Fruit fly (Drosophila melanogaster) whole organism, embryonic: Measurements from ENCODE around the gene pot.

ENCODE experiments used
- Bteb2 ChIP-seq: fragments of 200-800 bp; sonication (Bioruptor generic); optimal IDR thresholded peaks from 2 replicates; lab custom pipeline; 2016; ENCODE audit warnings: missing biosample characterization, missing genetic modification characterization
- C15 ChIP-seq: fragments of 200-800 bp; sonication (Bioruptor generic); IDR thresholded peaks from 3 replicates; pipeline ENCODE4 v1.3.6; 2022; ENCODE audit warnings: missing biosample characterization, missing genetic modification characterization
- CG11560 ChIP-seq: fragments of 200-800 bp; sonication (Bioruptor generic); IDR thresholded peaks from 3 replicates; pipeline ENCODE4 v1.3.6; 2022; ENCODE audit warnings: missing biosample characterization, missing genetic modification characterization
- CG12071 ChIP-seq: fragments of 200-800 bp; sonication (Bioruptor generic); optimal IDR thresholded peaks from 3 replicates; lab custom pipeline; 2018; ENCODE audit warnings: missing biosample characterization, mild to moderate bottlenecking, missing genetic modification characterization
- CG15073 ChIP-seq: fragments of 200-800 bp; sonication (Bioruptor generic); optimal IDR thresholded peaks from 2 replicates; lab custom pipeline; 2016; ENCODE audit warnings: missing biosample characterization, missing genetic modification characterization
- CG17912 ChIP-seq: fragments of 200-800 bp; sonication (Bioruptor generic); optimal IDR thresholded peaks from 2 replicates; lab custom pipeline; 2018; ENCODE audit warnings: missing biosample characterization, mild to moderate bottlenecking, missing genetic modification characterization
- CG32772 ChIP-seq: fragments of 200-800 bp; sonication (Bioruptor generic); IDR thresholded peaks from 2 replicates; pipeline ENCODE4 v1.3.6; 2022; ENCODE audit warnings: missing biosample characterization, missing genetic modification characterization
- CG4282 ChIP-seq: fragments of 200-800 bp; sonication (Bioruptor generic); optimal IDR thresholded peaks from 2 replicates; lab custom pipeline; 2016; ENCODE audit warnings: missing biosample characterization, missing genetic modification characterization
- CG4328 ChIP-seq: fragments of 200-800 bp; sonication (Bioruptor generic); optimal IDR thresholded peaks from 3 replicates; lab custom pipeline; 2017; ENCODE audit warnings: missing biosample characterization, missing genetic modification reagents, missing genetic modification characterization
- CG4617 ChIP-seq: fragments of 200-800 bp; sonication (Bioruptor generic); optimal IDR thresholded peaks from 3 replicates; lab custom pipeline; 2016; ENCODE audit warnings: missing biosample characterization, missing genetic modification characterization, borderline replicate concordance
- CG6654 ChIP-seq: fragments of 200-800 bp; sonication (Bioruptor generic); optimal IDR thresholded peaks from 2 replicates; lab custom pipeline; 2017; ENCODE audit warnings: missing biosample characterization, mild to moderate bottlenecking, missing genetic modification characterization
- CG6854 ChIP-seq: fragments of 200-800 bp; sonication (Bioruptor generic); optimal IDR thresholded peaks from 3 replicates; lab custom pipeline; 2017; ENCODE audit warnings: missing biosample characterization, mild to moderate bottlenecking, missing genetic modification characterization
- CG7271 ChIP-seq: fragments of 200-800 bp; sonication (Bioruptor generic); optimal IDR thresholded peaks from 2 replicates; lab custom pipeline; 2018; ENCODE audit warnings: missing biosample characterization, mild to moderate bottlenecking, missing genetic modification characterization, moderate library complexity
- CG8089 ChIP-seq: fragments of 200-800 bp; sonication (Bioruptor generic); optimal IDR thresholded peaks from 3 replicates; lab custom pipeline; 2016; ENCODE audit warnings: missing biosample characterization, missing genetic modification characterization
- CG8944 ChIP-seq: fragments of 200-800 bp; sonication (Bioruptor generic); optimal IDR thresholded peaks from 3 replicates; lab custom pipeline; 2016; ENCODE audit warnings: missing biosample characterization, missing genetic modification characterization
- Dref ChIP-seq: fragments of 200-800 bp; sonication (Bioruptor generic); IDR thresholded peaks from 2 replicates; pipeline ENCODE4 v1.3.6; 2022; ENCODE audit warnings: missing biosample characterization, missing genetic modification characterization
- HLH54F ChIP-seq: fragments of 200-800 bp; sonication (Bioruptor generic); optimal IDR thresholded peaks from 3 replicates; lab custom pipeline; 2016; ENCODE audit warnings: missing biosample characterization, missing genetic modification characterization
- HmgZ ChIP-seq: fragments of 200-800 bp; sonication (Bioruptor generic); optimal IDR thresholded peaks from 2 replicates; lab custom pipeline; 2018; ENCODE audit warnings: missing biosample characterization, mild to moderate bottlenecking, missing genetic modification characterization
- Lpt ChIP-seq: fragments of >200 bp; optimal IDR thresholded peaks from 2 replicates; lab custom pipeline; 2018; ENCODE audit warnings: missing biosample characterization, missing genetic modification characterization
- NC2β ChIP-seq: fragments of 200-800 bp; sonication (Bioruptor generic); optimal IDR thresholded peaks from 2 replicates; lab custom pipeline; 2016; ENCODE audit warnings: missing biosample characterization, missing genetic modification characterization
- Nf-YA ChIP-seq: fragments of 200-800 bp; sonication (Bioruptor generic); IDR thresholded peaks from 2 replicates; pipeline ENCODE4 v1.3.6; 2022; ENCODE audit warnings: missing biosample characterization, missing genetic modification characterization
- Optix ChIP-seq: fragments of 200-800 bp; sonication (Bioruptor generic); IDR thresholded peaks from 3 replicates; pipeline ENCODE4 v1.3.6; 2022; ENCODE audit warnings: missing biosample characterization, missing genetic modification characterization
- Pdp1 ChIP-seq, 2 experiments: fragments of 200-800 bp; sonication (Bioruptor generic); optimal IDR thresholded peaks; 3 replicates each; lab custom pipeline; 2016; ENCODE audit warnings: missing biosample characterization in 2 of 2, missing genetic modification characterization in 2 of 2, mild to moderate bottlenecking in 1 of 2, moderate library complexity in 1 of 2
- Poxn ChIP-seq: fragments of 200-800 bp; sonication (Bioruptor generic); IDR thresholded peaks from 2 replicates; pipeline ENCODE4 v1.3.6; 2022; ENCODE audit warnings: missing biosample characterization, missing genetic modification characterization
- Usf ChIP-seq: fragments of 200-800 bp; sonication (Bioruptor generic); optimal IDR thresholded peaks from 2 replicates; lab custom pipeline; 2017; ENCODE audit warnings: missing genotype, missing biosample characterization, missing genetic modification characterization
- ab ChIP-seq: fragments of 200-800 bp; sonication (Bioruptor generic); optimal IDR thresholded peaks from 2 replicates; lab custom pipeline; 2016; ENCODE audit warnings: missing biosample characterization, missing genetic modification characterization
- abd-A ChIP-seq: fragments of 200-800 bp; sonication (Bioruptor generic); optimal IDR thresholded peaks from 3 replicates; lab custom pipeline; 2019; ENCODE audit warnings: missing biosample characterization, mild to moderate bottlenecking, missing genetic modification characterization, moderate library complexity
- ap ChIP-seq: fragments of 200-800 bp; sonication (Bioruptor generic); IDR thresholded peaks from 2 replicates; pipeline ENCODE4 v1.3.6; 2022; ENCODE audit warnings: missing biosample characterization, missing genetic modification characterization
- cas ChIP-seq: fragments of 200-800 bp; sonication (Bioruptor generic); IDR thresholded peaks from 2 replicates; pipeline ENCODE4 v1.3.6; 2022; ENCODE audit warnings: missing biosample characterization, missing genetic modification characterization
- dan ChIP-seq: fragments of 200-800 bp; sonication (Bioruptor generic); IDR thresholded peaks from 2 replicates; pipeline ENCODE4 v1.3.6; 2022; ENCODE audit warnings: missing biosample characterization, missing genetic modification characterization
- eve ChIP-seq, 2 experiments: fragments of >200 bp; optimal IDR thresholded peaks; 2 replicates each; lab custom pipeline; 2017; ENCODE audit warnings: missing biosample characterization in 2 of 2, missing genetic modification characterization in 2 of 2
- exex ChIP-seq: fragments of 200-800 bp; sonication (Bioruptor generic); optimal IDR thresholded peaks from 4 replicates; lab custom pipeline; 2018; ENCODE audit warnings: missing biosample characterization, mild to moderate bottlenecking, missing genetic modification characterization, moderate library complexity
- fd102C ChIP-seq: fragments of 200-800 bp; sonication (Bioruptor generic); optimal IDR thresholded peaks from 2 replicates; lab custom pipeline; 2018; ENCODE audit warnings: missing biosample characterization, mild to moderate bottlenecking, missing genetic modification characterization, moderate library complexity
- fd64A ChIP-seq: fragments of 200-800 bp; sonication (Bioruptor generic); optimal IDR thresholded peaks from 3 replicates; lab custom pipeline; 2018; ENCODE audit warnings: missing biosample characterization, mild to moderate bottlenecking, missing genetic modification characterization
- fu2 ChIP-seq: fragments of 200-800 bp; sonication (Bioruptor generic); optimal IDR thresholded peaks from 2 replicates; lab custom pipeline; 2016; ENCODE audit warnings: missing biosample characterization, missing genetic modification characterization
- gro ChIP-seq: fragments of 200-800 bp; sonication (Bioruptor generic); optimal IDR thresholded peaks from 2 replicates; lab custom pipeline; 2016; ENCODE audit warnings: missing biosample characterization, missing genetic modification characterization
- kah ChIP-seq: fragments of 200-800 bp; sonication (Bioruptor generic); optimal IDR thresholded peaks from 2 replicates; lab custom pipeline; 2018; ENCODE audit warnings: missing biosample characterization, mild to moderate bottlenecking, missing genetic modification characterization
- kni ChIP-seq: fragments of 200-800 bp; sonication (Bioruptor generic); optimal IDR thresholded peaks from 3 replicates; lab custom pipeline; 2017; ENCODE audit warnings: mild to moderate bottlenecking, missing biosample characterization, missing genetic modification reagents, missing genetic modification characterization
- pb ChIP-seq: fragments of 200-800 bp; sonication (Bioruptor generic); optimal IDR thresholded peaks from 3 replicates; lab custom pipeline; 2016; ENCODE audit warnings: missing biosample characterization, missing genetic modification characterization
- pnt ChIP-seq: fragments of 200-800 bp; sonication (Bioruptor generic); optimal IDR thresholded peaks from 3 replicates; lab custom pipeline; 2016; ENCODE audit warnings: missing biosample characterization, missing genetic modification characterization
- pum ChIP-seq: fragments of 200-800 bp; sonication (Bioruptor generic); optimal IDR thresholded peaks from 2 replicates; lab custom pipeline; 2016; ENCODE audit warnings: missing biosample characterization, missing genetic modification characterization
- ranshi ChIP-seq: fragments of 200-800 bp; sonication (Bioruptor generic); IDR thresholded peaks from 2 replicates; pipeline ENCODE4 v1.3.6; 2022; ENCODE audit warnings: missing biosample characterization, missing genetic modification characterization
- schlank ChIP-seq: fragments of 200-800 bp; sonication (Bioruptor generic); optimal IDR thresholded peaks from 2 replicates; lab custom pipeline; 2018; ENCODE audit warnings: missing biosample characterization, mild to moderate bottlenecking, missing genetic modification characterization
- tna ChIP-seq: fragments of 200-800 bp; sonication (Bioruptor generic); IDR thresholded peaks from 2 replicates; pipeline ENCODE4 v1.3.6; 2022; ENCODE audit warnings: missing biosample characterization, missing genetic modification characterization; ENCODE audit not compliant: partially characterized antibody
- trh ChIP-seq: fragments of 200-800 bp; sonication (Bioruptor generic); optimal IDR thresholded peaks from 2 replicates; lab custom pipeline; 2016; ENCODE audit warnings: missing biosample characterization, missing genetic modification characterization
- tx ChIP-seq: fragments of 200-800 bp; sonication (Bioruptor generic); optimal IDR thresholded peaks from 2 replicates; lab custom pipeline; 2016; ENCODE audit warnings: missing biosample characterization, missing genetic modification characterization
- unc-4 ChIP-seq: fragments of 200-800 bp; sonication (Bioruptor generic); IDR thresholded peaks from 2 replicates; pipeline ENCODE4 v1.3.6; 2022; ENCODE audit warnings: missing biosample characterization, missing genetic modification characterization; ENCODE audit not compliant: partially characterized antibody
- vfl ChIP-seq: fragments of 200-800 bp; sonication (Bioruptor generic); optimal IDR thresholded peaks from 2 replicates; lab custom pipeline; 2016; ENCODE audit warnings: missing biosample characterization, missing genetic modification characterization
- zen2 ChIP-seq: fragments of 200-800 bp; sonication (Bioruptor generic); IDR thresholded peaks from 3 replicates; pipeline ENCODE4 v1.3.6; 2022; ENCODE audit warnings: missing biosample characterization, missing genetic modification characterization; ENCODE audit not compliant: partially characterized antibody

The pot gene

dm6 chrX:11920959-11921358 lies 3.9 kb upstream of the pot start (continued):
- TF ChIP-seq zen2 (GFP tag; lab: Robert Waterston, UW): no peak
- peak; percentile 85 for TF ChIP-seq HmgZ (tag; lab: Kevin White, UChicago)
- peak; percentile 58 for TF ChIP-seq CG8944 (GFP tag; lab: Kevin White, UChicago)
- 0 out of 2 replicates have a peak, but pooled peaks have one; percentile 27 for TF ChIP-seq dan (GFP tag; lab: Robert Waterston, UW)
- peak; percentile 80 for TF ChIP-seq ranshi
- TF ChIP-seq Optix (GFP tag; lab: Robert Waterston, UW): no peak
- no peak for TF ChIP-seq Dref (GFP tag; lab: Robert Waterston, UW)
- peak; percentile 35 for TF ChIP-seq schlank (tag; lab: Kevin White, UChicago)

dm6 chrX:11915154-11915593 lies 1.9 kb downstream of the pot start:
- TF ChIP-seq Poxn (GFP tag; lab: Robert Waterston, UW): peak; percentile 51
- peak; percentile 72; the same call in 1 of the 3 replicates for TF ChIP-seq C15 (GFP tag; lab: Robert Waterston, UW)
- TF ChIP-seq exex (tag; lab: Kevin White, UChicago): peak; percentile 67
- TF ChIP-seq fu2 (GFP tag; lab: Kevin White, UChicago): no peak
- TF ChIP-seq gro: no peak
- peak; percentile 54 for TF ChIP-seq fd102C
- TF ChIP-seq tna: no peak
- peak; percentile 23 for TF ChIP-seq fd64A (GFP tag; lab: Kevin White, UChicago)
- peak; percentile 92 for TF ChIP-seq kni (GFP tag; lab: Kevin White, UChicago)
- peak; percentile 50 for TF ChIP-seq trh (GFP tag; lab: Kevin White, UChicago)
- TF ChIP-seq HmgZ (tag; lab: Kevin White, UChicago): peak; percentile 82
- TF ChIP-seq vfl (GFP tag; lab: Kevin White, UChicago): peak; percentile 6
- peak; percentile 25 for TF ChIP-seq CG4617 (GFP tag; lab: Kevin White, UChicago)
- 0 out of 2 replicates have a peak, but pooled peaks have one; percentile 28 for TF ChIP-seq Nf-YA
- TF ChIP-seq CG11560: peak; percentile 71; the same call in 2 of the 3 replicates
- no peak for TF ChIP-seq pb (GFP tag; lab: Kevin White, UChicago)
- TF ChIP-seq CG4282 (GFP tag; lab: Kevin White, UChicago): no peak
- TF ChIP-seq Usf: peak; percentile 87
- TF ChIP-seq pum (GFP tag; lab: Kevin White, UChicago): peak; percentile 37
- TF ChIP-seq CG6654 (GFP tag; lab: Kevin White, UChicago): peak; percentile 66
- TF ChIP-seq Pdp1 (GFP tag; optimal IDR thresholded peaks at IDR 0.05; lab: Kevin White, UChicago): no peak
- peak; percentile 81 for TF ChIP-seq CG7271 (tag; lab: Kevin White, UChicago)
- no peak for TF ChIP-seq NC2β (GFP tag; lab: Kevin White, UChicago)
- TF ChIP-seq CG6854: peak; percentile 84
- TF ChIP-seq unc-4 (GFP tag; lab: Robert Waterston, UW): no peak
- TF ChIP-seq CG17912: peak; percentile 53
- TF ChIP-seq cas (GFP tag; lab: Robert Waterston, UW): peak; percentile 64; the same call in 1 of the 2 replicates
- TF ChIP-seq kah (GFP tag; lab: Kevin White, UChicago): peak; percentile 79
- TF ChIP-seq CG32772 (GFP tag; lab: Robert Waterston, UW): peak; percentile 83
- TF ChIP-seq Lpt (GFP tag; lab: Kevin White, UChicago): no peak
- TF ChIP-seq CG12071 (GFP tag; lab: Kevin White, UChicago): peak; percentile 61
- TF ChIP-seq Bteb2 (GFP tag; lab: Kevin White, UChicago): no peak
- no peak for TF ChIP-seq tx (GFP tag; lab: Kevin White, UChicago)
- TF ChIP-seq abd-A (tag; lab: Kevin White, UChicago): peak; percentile 59
- no peak for TF ChIP-seq CG8944 (GFP tag; lab: Kevin White, UChicago)
- TF ChIP-seq pnt (GFP tag; lab: Kevin White, UChicago): peak; percentile 16
- TF ChIP-seq ranshi: peak; percentile 75
- TF ChIP-seq ab: no peak
- no peak for TF ChIP-seq CG15073
- no peak for TF ChIP-seq CG8089 (GFP tag; lab: Kevin White, UChicago)
- no peak for TF ChIP-seq HLH54F (GFP tag; lab: Kevin White, UChicago)
- TF ChIP-seq CG4328 (GFP tag; lab: Kevin White, UChicago): peak; percentile 91
- peak; percentile 82 for TF ChIP-seq ap (GFP tag; lab: Robert Waterston, UW)
- peak in 1 of 2 experiments; percentile 58 for TF ChIP-seq eve (GFP tag; optimal IDR thresholded peaks at IDR 0.05; lab: Kevin White, UChicago)
